Worm (Caenorhabditis elegans): Measurements from ENCODE around the gene col-139.

DNA sequence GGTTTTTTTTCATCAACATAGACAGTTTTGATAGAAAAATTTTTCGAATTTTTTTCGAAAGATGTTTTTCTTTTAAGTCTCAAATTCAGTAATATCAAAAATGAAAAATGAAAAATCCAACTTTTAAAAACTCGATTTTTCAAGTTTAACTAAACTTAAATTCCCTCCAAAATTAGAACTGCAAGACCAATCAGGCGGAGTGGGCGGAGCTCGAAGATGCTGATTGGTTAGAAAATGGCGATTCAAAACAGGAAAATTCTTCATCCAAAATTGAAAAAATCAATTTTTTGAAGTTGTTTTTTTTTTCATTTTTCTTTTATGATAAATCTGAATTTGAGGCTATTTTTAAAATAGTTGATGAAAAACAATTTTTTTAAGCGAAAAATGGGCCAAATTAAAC, 29.1 kb downstream of the col-139 start:
- no peak for TF ChIP-seq ceh-9 (tag; optimal IDR thresholded peaks at IDR 0.05)
- no peak for TF ChIP-seq F13H6.1 (tag; optimal IDR thresholded peaks at IDR 0.05)
- no peak for TF ChIP-seq ama-1 (optimal IDR thresholded peaks at IDR 0.05)

Measured in whole organism, late embryonic.